Fruit fly (Drosophila melanogaster) whole organism, pupa: ENCODE results near the gene Rubicon.

Experiments used
- CG10348 ChIP-seq: fragments of 200-800 bp; sonication (Bioruptor generic); IDR thresholded peaks from 2 replicates; pipeline ENCODE4 v1.3.6; 2022; ENCODE audit warnings: missing biosample characterization, missing genetic modification characterization
- CG12605 ChIP-seq: fragments of 200-800 bp; sonication (Bioruptor generic); IDR thresholded peaks from 2 replicates; pipeline ENCODE4 v1.3.6; 2022; ENCODE audit warnings: missing biosample characterization, missing genetic modification characterization
- CG13204 ChIP-seq: fragments of 200-800 bp; sonication (Bioruptor generic); optimal IDR thresholded peaks from 2 replicates; lab custom pipeline; 2018; ENCODE audit warnings: missing biosample characterization, mild to moderate bottlenecking, missing genetic modification characterization, moderate library complexity
- CG14655 ChIP-seq: fragments of 200-800 bp; sonication (Bioruptor generic); optimal IDR thresholded peaks from 3 replicates; lab custom pipeline; 2017; ENCODE audit warnings: mild to moderate bottlenecking, missing biosample characterization, missing genetic modification reagents, missing genetic modification characterization
- CG15710 ChIP-seq: fragments of 200-800 bp; sonication (Bioruptor generic); optimal IDR thresholded peaks from 2 replicates; lab custom pipeline; 2018; ENCODE audit warnings: missing biosample characterization, mild to moderate bottlenecking, missing genetic modification characterization, moderate library complexity
- CG17806 ChIP-seq: fragments of 200-800 bp; sonication (Bioruptor generic); optimal IDR thresholded peaks from 2 replicates; lab custom pipeline; 2018; ENCODE audit warnings: missing biosample characterization, mild to moderate bottlenecking, missing genetic modification characterization, moderate library complexity
- CG32121 ChIP-seq: fragments of 200-800 bp; sonication (Bioruptor generic); IDR thresholded peaks from 2 replicates; pipeline ENCODE4 v1.3.6; 2022; ENCODE audit warnings: missing biosample characterization, missing genetic modification characterization
- CG34367 ChIP-seq: fragments of 200-800 bp; sonication (Bioruptor generic); optimal IDR thresholded peaks from 2 replicates; lab custom pipeline; 2018; ENCODE audit warnings: missing biosample characterization, mild to moderate bottlenecking, missing genetic modification characterization
- CG4496 ChIP-seq: fragments of 200-800 bp; sonication (Bioruptor generic); IDR thresholded peaks from 3 replicates; pipeline ENCODE4 v1.3.6; 2022; ENCODE audit warnings: missing biosample characterization, missing genetic modification characterization
- CG8159 ChIP-seq: fragments of 200-800 bp; sonication (Bioruptor generic); optimal IDR thresholded peaks from 3 replicates; lab custom pipeline; 2018; ENCODE audit warnings: missing biosample characterization, mild to moderate bottlenecking, missing genetic modification characterization, moderate library complexity
- CG8301 ChIP-seq: fragments of 200-800 bp; sonication (Bioruptor generic); optimal IDR thresholded peaks from 2 replicates; lab custom pipeline; 2018; ENCODE audit warnings: missing biosample characterization, mild to moderate bottlenecking, missing genetic modification characterization
- CG9948 ChIP-seq: fragments of 200-800 bp; sonication (Bioruptor generic); optimal IDR thresholded peaks from 2 replicates; lab custom pipeline; 2018; ENCODE audit warnings: missing biosample characterization, mild to moderate bottlenecking, missing genetic modification characterization, moderate library complexity
- D1 ChIP-seq: fragments of 200-800 bp; sonication (Bioruptor generic); optimal IDR thresholded peaks from 2 replicates; lab custom pipeline; 2018; ENCODE audit warnings: missing biosample characterization, mild to moderate bottlenecking, missing genetic modification characterization, moderate library complexity
- EcR ChIP-seq: fragments of 200-800 bp; sonication (Bioruptor generic); optimal IDR thresholded peaks from 3 replicates; lab custom pipeline; 2019; ENCODE audit warnings: missing biosample characterization, missing genetic modification characterization, mild to moderate bottlenecking, moderate library complexity, missing genetic modification reagents
- Ets98B ChIP-seq: fragments of 200-800 bp; sonication (Bioruptor generic); IDR thresholded peaks from 2 replicates; pipeline ENCODE4 v1.3.6; 2022; ENCODE audit warnings: missing biosample characterization, missing genetic modification characterization
- Pif1A ChIP-seq: fragments of 200-800 bp; sonication (Bioruptor generic); optimal IDR thresholded peaks from 3 replicates; lab custom pipeline; 2016; ENCODE audit warnings: missing biosample characterization, missing genetic modification characterization
- Pif1B ChIP-seq: fragments of 200-800 bp; sonication (Bioruptor generic); optimal IDR thresholded peaks from 3 replicates; lab custom pipeline; 2016; ENCODE audit warnings: missing biosample characterization, missing genetic modification characterization
- Snoo ChIP-seq: fragments of 200-800 bp; sonication (Bioruptor generic); optimal IDR thresholded peaks from 3 replicates; lab custom pipeline; 2017; ENCODE audit warnings: missing biosample characterization, mild to moderate bottlenecking, missing genetic modification characterization, inconsistent platforms
- fd96Ca ChIP-seq: fragments of 200-800 bp; sonication (Bioruptor generic); IDR thresholded peaks from 3 replicates; pipeline ENCODE4 v1.3.6; 2022; ENCODE audit warnings: missing biosample characterization, missing genetic modification characterization
- gl ChIP-seq: fragments of 200-800 bp; sonication (Bioruptor generic); optimal IDR thresholded peaks from 2 replicates; lab custom pipeline; 2018; ENCODE audit warnings: missing biosample characterization, mild to moderate bottlenecking, missing genetic modification characterization
- rn ChIP-seq: fragments of 200-800 bp; sonication (Bioruptor generic); IDR thresholded peaks from 2 replicates; pipeline ENCODE4 v1.3.6; 2022; ENCODE audit warnings: missing biosample characterization, missing genetic modification characterization

The Rubicon gene

DNA sequence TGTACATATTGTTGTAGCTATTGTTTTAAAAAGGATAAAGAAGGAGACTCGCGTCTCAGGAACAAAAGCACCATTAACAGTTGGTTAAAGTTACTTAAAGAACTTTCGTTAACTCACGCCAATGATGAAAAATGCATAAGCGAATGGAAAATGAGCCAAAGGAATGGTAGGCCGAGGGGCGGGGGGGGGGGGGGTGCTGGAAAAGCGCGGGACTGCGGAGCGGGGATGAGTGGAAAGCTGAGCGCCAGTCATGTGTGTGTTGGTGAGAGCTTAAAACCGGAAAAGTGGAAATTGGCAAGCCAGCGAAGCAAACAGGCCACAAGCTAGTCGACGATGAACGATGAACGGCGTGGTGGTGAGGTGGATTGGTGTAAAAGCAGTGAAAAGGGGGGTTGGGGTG is 18.8 kb upstream of the Rubicon start:
- TF ChIP-seq CG13204 (GFP tag; lab: Kevin White, UChicago) (no peak), CG15710 (tag; lab: Kevin White, UChicago) (no peak), CG32121 (GFP tag; lab: Robert Waterston, UW) (no peak), Ets98B (GFP tag; lab: Robert Waterston, UW) (no peak), Pif1A (no peak), CG14655 (GFP tag; lab: Kevin White, UChicago) (no peak)

DNA sequence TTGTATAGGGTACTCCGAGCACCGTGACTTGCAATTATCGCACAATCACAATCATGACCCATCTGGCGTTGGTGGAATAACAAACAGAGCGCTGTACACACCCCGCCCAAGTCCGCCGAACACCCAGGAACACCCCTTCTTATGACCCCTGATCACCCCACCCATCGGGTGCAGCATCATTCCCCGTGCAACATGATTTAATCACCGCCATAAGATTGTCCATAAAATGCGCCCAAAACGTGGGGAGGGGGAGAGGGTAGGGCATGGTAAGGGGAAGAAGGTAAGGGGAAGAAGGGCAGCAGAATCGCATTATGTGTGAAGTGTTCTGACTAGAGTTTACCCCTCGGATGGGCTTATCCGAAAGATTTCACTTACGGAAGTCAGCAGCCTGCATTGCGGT is 16.5 kb upstream of the Rubicon start:
- TF ChIP-seq CG12605 (GFP tag; lab: Robert Waterston, UW) (no peak), D1 (no peak), Ets98B (GFP tag; lab: Robert Waterston, UW) (no peak), CG10348 (no peak), CG13204 (GFP tag; lab: Kevin White, UChicago) (no peak), gl (tag; lab: Kevin White, UChicago) (no peak)

DNA sequence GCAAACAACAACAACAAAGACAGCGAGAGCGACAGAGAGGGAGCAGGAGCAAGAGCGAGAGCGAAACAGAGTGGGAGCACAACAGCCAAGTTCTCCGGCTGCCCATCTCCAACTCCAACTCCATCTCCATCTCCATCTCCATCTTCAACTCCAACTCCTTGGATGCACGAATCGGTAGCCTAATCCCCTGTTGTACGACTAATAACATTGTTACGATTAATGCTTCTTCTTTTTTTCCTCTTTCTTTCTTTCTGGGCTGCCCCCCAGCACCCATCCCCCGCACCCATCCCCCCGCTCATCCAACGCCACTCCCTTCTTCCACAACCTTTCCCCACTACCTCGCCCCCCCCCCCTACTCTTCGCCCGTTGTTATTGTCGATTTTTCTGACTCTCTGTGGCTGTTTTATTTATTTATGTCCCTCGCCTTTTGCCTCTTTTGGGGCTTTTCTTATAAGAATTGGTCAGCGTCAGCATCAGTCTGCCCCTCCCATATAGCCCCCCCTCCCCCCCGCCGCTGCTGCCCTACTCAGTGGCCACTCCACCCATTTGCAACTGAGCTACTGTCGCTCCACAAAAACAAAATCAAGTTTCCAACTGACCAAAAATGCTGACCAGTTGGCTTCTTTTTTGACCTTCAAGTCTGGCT is 15.6 kb upstream of the Rubicon start:
- TF ChIP-seq Pif1A: no peak
- TF ChIP-seq CG14655 (GFP tag; lab: Kevin White, UChicago): no peak
- no peak for TF ChIP-seq CG9948
- no peak for TF ChIP-seq Snoo
- TF ChIP-seq Pif1B (GFP tag; lab: Kevin White, UChicago): no peak
- TF ChIP-seq D1: no peak
- no peak for TF ChIP-seq Ets98B (GFP tag; lab: Robert Waterston, UW)
- no peak for TF ChIP-seq rn (GFP tag; lab: Robert Waterston, UW)
- TF ChIP-seq CG8301: no peak
- no peak for TF ChIP-seq CG13204 (GFP tag; lab: Kevin White, UChicago)
- TF ChIP-seq CG17806: no peak
- no peak for TF ChIP-seq CG15710 (tag; lab: Kevin White, UChicago)
- TF ChIP-seq CG34367 (tag; lab: Kevin White, UChicago): no peak

DNA sequence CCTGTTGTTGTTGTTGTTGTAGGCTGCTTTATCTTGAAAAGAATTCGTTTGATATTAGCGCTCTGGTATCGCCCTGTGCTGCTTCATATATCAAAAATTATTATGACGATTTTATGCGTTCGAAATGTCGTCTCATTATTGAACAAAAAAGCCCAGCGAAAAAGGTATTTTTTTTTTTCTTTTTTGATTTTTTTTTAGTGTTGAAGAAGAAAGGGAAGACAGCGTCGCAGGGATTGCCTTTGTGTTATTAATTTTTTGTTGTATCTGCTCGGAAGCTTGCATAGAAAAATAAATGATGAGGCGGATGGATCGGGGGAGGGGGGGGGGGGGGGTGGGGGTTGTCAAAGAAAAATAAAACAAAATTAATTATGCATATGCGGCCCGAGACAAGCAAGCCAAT is 14.6 kb upstream of the Rubicon start:
- TF ChIP-seq CG34367 (tag; lab: Kevin White, UChicago) (no peak), gl (tag; lab: Kevin White, UChicago) (no peak), CG9948 (no peak), CG8159 (tag; lab: Kevin White, UChicago) (no peak), CG14655 (GFP tag; lab: Kevin White, UChicago) (no peak), CG15710 (tag; lab: Kevin White, UChicago) (no peak), CG8301 (no peak), Pif1A (no peak), CG32121 (GFP tag; lab: Robert Waterston, UW) (no peak), CG4496 (no peak), rn (GFP tag; lab: Robert Waterston, UW) (no peak), Ets98B (GFP tag; lab: Robert Waterston, UW) (no peak), D1 (no peak), CG10348 (no peak), EcR (GFP tag; lab: Kevin White, UChicago) (no peak), CG12605 (GFP tag; lab: Robert Waterston, UW) (no peak), Pif1B (GFP tag; lab: Kevin White, UChicago) (no peak), CG17806 (no peak), Snoo (no peak), fd96Ca (no peak)
- TF ChIP-seq, all 21 proteins: peak for 0

DNA sequence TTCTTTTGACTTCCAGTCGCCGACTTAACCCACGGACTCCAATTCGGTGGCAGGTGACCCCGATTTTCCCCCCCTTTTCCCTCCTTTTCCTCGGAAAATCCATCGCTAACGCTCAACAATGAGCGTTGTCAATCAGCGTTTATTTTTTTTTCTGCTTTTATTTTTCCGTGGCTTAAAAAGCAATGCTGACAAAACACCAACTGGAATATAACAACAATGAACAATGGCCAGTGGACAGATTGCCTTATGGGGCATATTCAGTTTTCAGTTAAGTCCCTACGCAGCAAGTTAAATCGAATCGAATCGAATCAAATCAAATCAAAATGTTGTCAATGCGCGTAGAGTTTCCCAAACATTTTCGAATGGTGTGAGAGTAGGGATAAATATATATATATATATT is 13.1 kb upstream of the Rubicon start:
- TF ChIP-seq gl (tag; lab: Kevin White, UChicago) (no peak), Ets98B (GFP tag; lab: Robert Waterston, UW) (no peak), Pif1B (GFP tag; lab: Kevin White, UChicago) (no peak), rn (GFP tag; lab: Robert Waterston, UW) (no peak), CG8159 (tag; lab: Kevin White, UChicago) (no peak), Pif1A (no peak), CG10348 (no peak), CG15710 (tag; lab: Kevin White, UChicago) (no peak), EcR (GFP tag; lab: Kevin White, UChicago) (no peak), CG12605 (GFP tag; lab: Robert Waterston, UW) (no peak), CG8301 (no peak), CG14655 (GFP tag; lab: Kevin White, UChicago) (no peak)

DNA sequence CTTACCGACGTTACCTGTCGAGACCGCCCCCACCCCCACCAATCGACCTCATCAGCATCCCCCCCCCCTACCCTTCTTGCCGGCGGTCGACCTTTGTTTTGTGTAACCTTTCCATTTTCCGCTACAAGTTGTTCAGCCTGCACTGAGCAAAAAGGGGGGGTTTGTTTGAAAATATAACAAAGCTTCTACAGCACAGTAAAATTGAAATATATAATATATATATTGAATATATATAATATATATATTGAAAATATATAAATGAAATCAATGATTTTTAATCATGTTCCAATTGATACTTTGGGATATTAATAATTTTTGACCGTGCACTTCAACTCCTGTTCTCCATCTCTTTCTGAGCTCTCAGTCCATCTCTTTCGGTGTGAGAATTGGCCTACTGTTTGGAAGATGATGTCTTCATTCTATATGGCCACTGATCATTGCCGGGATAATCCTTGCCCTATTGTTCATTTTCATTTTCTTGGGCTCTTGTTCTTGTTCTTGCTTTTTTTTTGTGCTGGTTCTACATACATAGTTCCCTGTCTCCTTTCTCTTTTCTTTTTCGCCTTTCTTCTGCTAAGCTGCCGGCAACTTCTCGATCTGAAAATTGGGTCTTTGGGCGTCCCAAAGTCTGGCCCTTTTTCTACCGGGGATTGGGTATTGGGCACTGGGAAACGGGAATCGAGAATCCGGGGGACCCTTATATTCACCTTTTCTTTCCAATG is 11.1 kb upstream of the Rubicon start:
- TF ChIP-seq CG12605 (GFP tag; lab: Robert Waterston, UW): no peak
- TF ChIP-seq CG34367 (tag; lab: Kevin White, UChicago): no peak
- TF ChIP-seq rn (GFP tag; lab: Robert Waterston, UW): no peak
- TF ChIP-seq CG9948: no peak
- no peak for TF ChIP-seq CG8301
- no peak for TF ChIP-seq fd96Ca
- TF ChIP-seq CG17806: no peak
- no peak for TF ChIP-seq CG15710 (tag; lab: Kevin White, UChicago)
- no peak for TF ChIP-seq D1
- TF ChIP-seq CG8159 (tag; lab: Kevin White, UChicago): no peak
- TF ChIP-seq Snoo: no peak
- no peak for TF ChIP-seq CG32121 (GFP tag; lab: Robert Waterston, UW)
- TF ChIP-seq, all 21 proteins: peak for 0
